Worm (Caenorhabditis elegans) whole organism, L1 larva: ENCODE results near the gene ZK1321.4.
A peak's percentile ranks its signal among the peaks of the same experiment; 100 is the strongest.

Source experiments
- blmp-1 ChIP-seq: fragments of 150-350 bp; optimal IDR thresholded peaks from 2 replicates; lab custom pipeline; 2014; ENCODE audit warnings: missing biosample characterization, missing genetic modification characterization
- isw-1 ChIP-seq: fragments of 200-800 bp; sonication (Bioruptor generic); IDR thresholded peaks from 2 replicates; pipeline ENCODE4 v1.3.6; 2022; ENCODE audit warnings: missing genetic modification characterization, missing compliant biosample characterization
- lin-35 ChIP-seq, 2 experiments: fragments of 150-350 bp; optimal IDR thresholded peaks; 2 replicates each; lab custom pipeline; 2014; ENCODE audit warnings: missing biosample characterization in 2 of 2, missing genetic modification characterization in 2 of 2, missing genetic modification reagents in 2 of 2
- nhr-12 ChIP-seq: sonication (generic microtip); optimal IDR thresholded peaks from 2 replicates; lab custom pipeline; 2017; ENCODE audit warnings: missing biosample characterization, missing genetic modification characterization
- nhr-237 ChIP-seq: fragments of 150-350 bp; optimal IDR thresholded peaks from 2 replicates; lab custom pipeline; 2014; ENCODE audit warnings: missing biosample characterization, missing genetic modification characterization
- nhr-28 ChIP-seq: fragments of 150-350 bp; optimal IDR thresholded peaks from 2 replicates; lab custom pipeline; 2014; ENCODE audit warnings: missing biosample characterization, missing genetic modification characterization
- nhr-76 ChIP-seq: sonication (generic microtip); optimal IDR thresholded peaks from 2 replicates; lab custom pipeline; 2017; ENCODE audit warnings: missing biosample characterization, missing genetic modification characterization
- skn-1 ChIP-seq: fragments of 150-350 bp; optimal IDR thresholded peaks from 2 replicates; lab custom pipeline; 2014; ENCODE audit warnings: missing biosample characterization, missing genetic modification characterization
- unc-30 ChIP-seq: sonication (generic microtip); optimal IDR thresholded peaks from 2 replicates; lab custom pipeline; 2017; ENCODE audit warnings: missing biosample characterization, missing genetic modification characterization
- ztf-11 ChIP-seq, 2 experiments: sonication (generic microtip); optimal IDR thresholded peaks; 2 replicates each; lab custom pipeline; 2016 to 2017; ENCODE audit warnings: missing genetic modification characterization in 2 of 2, missing biosample characterization in 1 of 2, missing compliant biosample characterization in 1 of 2

DNA sequence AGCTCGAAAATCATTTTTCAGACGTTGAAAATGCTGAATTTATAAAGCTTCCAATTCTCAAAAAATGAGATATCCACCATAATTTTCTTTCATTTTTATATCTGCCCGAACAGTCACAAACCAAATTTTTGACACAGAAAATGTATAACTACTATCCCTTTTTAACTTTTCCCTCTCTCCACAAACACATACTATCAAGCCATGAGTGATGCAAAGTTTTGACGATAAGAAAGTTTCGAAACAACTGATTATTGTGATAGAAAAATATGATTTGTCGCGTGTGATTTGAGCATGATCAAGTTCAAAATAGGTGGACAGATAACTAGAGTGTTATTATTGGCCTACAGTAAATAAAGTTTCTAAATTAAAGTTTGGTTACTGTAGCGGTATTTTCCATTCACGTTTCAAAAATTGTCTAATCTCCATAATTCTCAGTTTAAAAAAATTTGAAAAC, 33.8 kb upstream of the ZK1321.4 start, which contains the start of gene cyp-13A8:
- TF ChIP-seq nhr-28 (tag; lab: Kevin White, UChicago) (no peak), skn-1 (tag; lab: Kevin White, UChicago) (no peak), blmp-1 (tag; lab: Kevin White, UChicago) (peak; percentile 32), nhr-237 (tag; lab: Kevin White, UChicago) (no peak), nhr-76 (tag; lab: Kevin White, UChicago) (no peak), unc-30 (tag; lab: Kevin White, UChicago) (no peak), nhr-12 (no peak), isw-1 (GFP tag; lab: Robert Waterston, UW) (no peak), lin-35 (GFP tag; optimal IDR thresholded peaks at IDR 0.05; lab: Kevin White, UChicago) (peak in 1 of 2 experiments; percentile 39), ztf-11 (tag; optimal IDR thresholded peaks at IDR 0.05; lab: Kevin White, UChicago) (no peak)
